Fruit fly (Drosophila melanogaster): ENCODE measurements around the gene CG43249.

The CG43249 gene

DNA sequence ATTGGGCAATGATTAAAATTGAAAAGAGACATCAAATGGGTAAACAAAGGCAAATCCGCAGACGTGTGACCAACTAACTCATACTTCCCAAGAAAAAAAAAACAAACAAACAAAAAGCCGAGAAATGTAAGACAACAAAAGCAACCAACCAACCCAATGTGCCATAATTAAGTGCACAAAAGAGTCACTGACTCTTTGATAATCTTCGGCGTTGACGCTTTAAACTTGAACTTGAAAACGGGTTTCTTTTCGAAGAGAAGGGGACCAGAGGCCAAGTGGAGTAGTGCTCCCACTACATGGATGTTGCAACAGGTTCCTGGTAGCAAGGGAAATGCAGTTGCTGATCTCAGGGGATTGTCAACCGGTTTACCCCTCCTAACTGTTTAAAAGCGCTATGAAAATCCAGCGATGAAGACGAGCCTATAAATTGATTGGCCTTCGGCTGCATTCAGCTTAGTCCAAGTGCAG is 24.1 kb upstream of the CG43249 start, which contains the start of gene CG13064:
Gene CG13064 (plus strand): TSS at position 418 of the 468 bp plus-strand sequence.
- TF ChIP-seq CG17801 (GFP tag; optimal IDR thresholded peaks at IDR 0.05; ENCODE audit: partially characterized antibody): no peak

DNA sequence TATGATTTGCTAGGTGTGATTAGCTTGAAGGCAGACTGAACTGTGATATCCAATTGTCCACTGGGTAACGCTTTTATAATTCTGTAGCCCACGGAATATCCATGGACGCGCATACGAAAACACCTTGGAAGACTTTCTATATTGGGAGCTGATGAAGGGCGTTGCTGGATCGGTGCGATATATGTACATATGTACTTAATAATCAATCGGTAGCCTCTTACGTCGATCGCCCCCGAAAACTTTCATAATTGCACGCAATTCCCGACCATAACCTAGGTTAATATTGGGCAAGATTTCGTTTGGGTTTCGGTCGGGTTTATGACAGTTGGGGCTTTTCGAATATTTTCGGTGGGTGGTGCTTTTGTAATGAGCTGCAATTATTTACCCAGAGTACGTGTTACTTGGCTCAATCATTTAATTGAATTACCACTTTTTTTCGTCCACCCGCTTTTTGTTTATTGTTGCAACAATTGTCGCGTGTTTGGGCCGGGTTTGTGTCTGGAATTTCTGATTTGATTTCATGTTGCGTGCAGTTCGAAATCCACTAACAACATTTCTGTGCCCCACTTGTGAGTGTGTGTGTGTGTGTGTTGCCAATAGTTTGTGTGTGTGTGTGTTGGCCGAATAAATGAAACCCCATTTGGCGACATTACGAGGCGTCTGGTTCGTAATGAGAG is 22.1 kb upstream of the CG43249 start, which contains the start of gene CG13049:
Gene CG13049 (minus strand): TSS at position 51 of the 677 bp plus-strand sequence.
- TF ChIP-seq CG17801 (GFP tag; optimal IDR thresholded peaks at IDR 0.05; ENCODE audit: partially characterized antibody): no peak

- no peak for TF ChIP-seq CG17801 (GFP tag; optimal IDR thresholded peaks at IDR 0.05; ENCODE audit: partially characterized antibody)
Observed at dm6 chr3L:16283821-16284220, 20.3 kb upstream of the CG43249 start, which contains the start of gene CG13048. Gene CG13048 (minus strand): TSS chr3L:16283921.

DNA sequence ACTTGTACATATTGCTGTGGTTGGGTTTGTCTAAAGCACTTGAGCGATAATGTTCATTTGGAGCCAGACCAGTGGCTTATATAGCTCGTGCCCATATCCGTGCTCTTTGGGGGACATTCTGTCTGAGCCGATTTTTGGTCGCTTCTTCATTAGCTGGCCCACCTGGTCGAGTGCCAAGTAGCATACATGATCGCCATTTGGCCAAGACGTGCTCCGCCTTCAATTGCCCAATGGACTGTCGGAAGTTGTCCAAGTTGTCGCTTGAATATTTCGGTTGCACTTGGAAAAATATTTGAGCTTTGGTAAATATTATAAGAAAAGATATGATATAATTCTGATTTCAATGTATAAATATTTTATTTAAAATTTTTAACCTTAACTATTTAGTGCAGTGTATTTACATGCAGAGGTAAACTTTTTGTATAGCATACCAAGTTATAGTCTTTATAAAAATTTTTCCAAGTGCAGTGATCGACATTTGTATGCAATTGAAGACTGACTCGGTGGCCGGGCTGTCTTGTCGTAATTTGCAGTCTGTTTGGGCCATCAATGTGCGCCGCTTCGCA is 18.7 kb upstream of the CG43249 start, which contains the start of gene CG13047:
Gene CG13047 (minus strand): TSS at position 51 of the 566 bp plus-strand sequence.
- TF ChIP-seq CG17801 (GFP tag; optimal IDR thresholded peaks at IDR 0.05; ENCODE audit: partially characterized antibody): no peak

DNA sequence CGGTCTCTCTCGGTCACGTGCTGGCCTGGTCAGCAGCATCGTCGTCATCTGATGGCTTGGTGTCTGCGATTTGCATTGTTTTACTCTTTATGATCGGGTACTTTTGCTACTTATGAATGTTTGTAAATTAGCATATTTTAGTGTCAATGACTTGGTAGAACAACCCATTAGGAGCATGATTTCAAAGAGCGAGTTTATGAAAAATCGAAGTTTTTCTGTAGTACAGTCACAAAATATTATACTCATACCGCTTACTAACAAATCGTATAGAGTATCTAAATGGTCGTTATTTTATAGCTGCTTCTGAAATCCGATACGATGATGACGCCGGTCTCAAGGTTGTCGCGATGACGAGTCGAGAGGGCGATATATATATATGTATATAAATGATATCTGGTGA is 17.8 kb upstream of the CG43249 start:
- no peak for TF ChIP-seq CG17801 (GFP tag; optimal IDR thresholded peaks at IDR 0.05; ENCODE audit: partially characterized antibody)

DNA sequence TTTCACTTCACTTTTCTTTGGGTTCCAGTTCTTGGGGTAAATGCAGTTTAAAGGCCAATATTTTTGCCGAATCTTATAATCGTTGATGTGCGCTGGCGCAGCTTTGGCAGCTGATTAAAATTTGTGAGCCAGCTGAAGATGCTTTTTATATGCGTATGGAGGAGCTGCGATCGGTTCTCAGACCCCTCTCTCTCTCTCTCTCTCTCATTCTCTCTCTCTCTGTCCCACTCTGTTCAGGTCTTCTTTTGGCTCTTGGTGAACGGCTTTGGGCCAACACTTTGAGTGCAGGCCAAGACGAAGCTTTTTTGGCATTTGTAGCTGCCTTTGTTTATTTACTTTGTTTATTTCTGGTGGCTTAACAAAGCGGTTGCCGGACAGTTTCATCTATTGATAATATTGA is 15.8 kb upstream of the CG43249 start, which contains the start of gene CG13046:
Gene CG13046 (minus strand): TSS at position 101 of the 400 bp plus-strand sequence.
- TF ChIP-seq CG17801 (GFP tag; optimal IDR thresholded peaks at IDR 0.05; ENCODE audit: partially characterized antibody): no peak

DNA sequence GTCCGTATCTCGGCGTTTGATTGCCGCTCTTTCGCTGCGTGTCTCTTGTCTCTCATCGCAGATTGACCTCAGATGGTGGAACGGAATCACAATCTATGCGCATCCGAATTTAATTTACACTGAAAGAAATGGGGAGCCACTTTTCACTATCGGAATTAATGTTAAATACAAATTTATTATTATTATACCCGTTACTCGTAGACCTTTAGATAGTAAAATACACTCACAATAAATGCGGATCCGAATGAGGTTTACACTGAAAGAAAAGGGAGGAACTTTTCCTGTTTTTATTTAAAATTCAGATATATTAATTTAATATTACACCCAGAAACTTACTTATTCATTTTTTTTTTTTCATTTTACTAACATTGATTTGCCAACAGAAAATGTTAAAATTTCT is 15.0 kb upstream of the CG43249 start:
- TF ChIP-seq CG17801 (GFP tag; optimal IDR thresholded peaks at IDR 0.05; ENCODE audit: partially characterized antibody): no peak

DNA sequence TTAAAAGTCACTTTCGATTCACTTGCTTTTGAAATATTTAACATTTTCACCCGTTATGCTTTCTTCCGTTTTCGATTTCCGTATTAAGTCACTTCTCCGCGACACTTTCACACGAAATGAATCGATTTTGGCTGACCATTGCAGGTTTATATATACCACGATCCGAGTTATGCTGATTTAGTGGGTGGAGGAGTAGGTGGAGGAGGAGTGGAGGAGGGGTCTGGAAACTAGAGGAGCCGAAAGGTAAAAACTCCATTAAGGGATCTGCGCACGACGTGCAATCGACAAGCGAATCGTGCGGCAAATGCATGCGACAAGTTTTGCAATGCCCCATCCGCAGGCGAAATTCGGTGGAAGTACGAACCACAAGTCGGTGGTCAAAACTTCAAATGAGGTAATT is 13.2 kb upstream of the CG43249 start, which contains the start of gene CG13045:
Gene CG13045 (minus strand): TSS at position 101 of the 400 bp plus-strand sequence.
- TF ChIP-seq CG17801 (GFP tag; optimal IDR thresholded peaks at IDR 0.05; ENCODE audit: partially characterized antibody): no peak

- no peak for TF ChIP-seq CG17801 (GFP tag; optimal IDR thresholded peaks at IDR 0.05; ENCODE audit: partially characterized antibody)
Observed at dm6 chr3L:16291678-16292077, 12.4 kb upstream of the CG43249 start.

- no peak for TF ChIP-seq CG17801 (GFP tag; optimal IDR thresholded peaks at IDR 0.05; ENCODE audit: partially characterized antibody)
Observed at dm6 chr3L:16295447-16295846, 8.6 kb upstream of the CG43249 start, which contains the start of gene CG4962. Gene CG4962 (minus strand): TSS chr3L:16295547.

DNA sequence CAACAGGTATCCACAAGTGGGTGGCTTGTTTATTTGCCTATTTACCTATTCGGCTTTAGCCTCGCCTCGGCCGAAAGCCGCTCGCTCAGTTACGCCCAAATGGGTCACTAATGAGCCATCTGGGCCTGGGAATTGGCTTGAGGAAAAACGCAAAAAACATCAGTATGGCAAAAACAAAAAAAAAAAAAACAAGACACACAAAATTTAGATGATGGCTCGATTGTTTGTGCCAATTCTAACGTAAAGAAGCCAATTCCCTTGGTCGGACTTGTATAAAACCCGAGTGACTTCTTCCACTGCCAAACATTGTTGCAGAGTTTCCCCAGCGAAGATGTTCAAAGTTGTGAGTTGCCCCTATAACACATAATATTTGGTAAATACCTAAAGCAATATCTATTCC is 2.9 kb upstream of the CG43249 start, which contains the start of gene CG4982:
Gene CG4982 (plus strand): TSS at position 301 of the 400 bp plus-strand sequence.
- no peak for TF ChIP-seq CG17801 (GFP tag; optimal IDR thresholded peaks at IDR 0.05; ENCODE audit: partially characterized antibody)

- no peak for TF ChIP-seq CG17801 (GFP tag; optimal IDR thresholded peaks at IDR 0.05; ENCODE audit: partially characterized antibody)
Observed at dm6 chr3L:16303078-16303477, 1.0 kb upstream of the CG43249 start, which contains the start of gene CG13044. Gene CG13044 (minus strand): TSS chr3L:16303178.

- no peak for TF ChIP-seq CG17801 (GFP tag; optimal IDR thresholded peaks at IDR 0.05; ENCODE audit: partially characterized antibody)
Observed at dm6 chr3L:16305820-16306650, 2.0 kb downstream of the CG43249 start, which contains the start of the genes CG13043 and CG13063. Gene CG13043 (minus strand): TSS chr3L:16305870. Gene CG13063 (plus strand): TSS chr3L:16306600.

DNA sequence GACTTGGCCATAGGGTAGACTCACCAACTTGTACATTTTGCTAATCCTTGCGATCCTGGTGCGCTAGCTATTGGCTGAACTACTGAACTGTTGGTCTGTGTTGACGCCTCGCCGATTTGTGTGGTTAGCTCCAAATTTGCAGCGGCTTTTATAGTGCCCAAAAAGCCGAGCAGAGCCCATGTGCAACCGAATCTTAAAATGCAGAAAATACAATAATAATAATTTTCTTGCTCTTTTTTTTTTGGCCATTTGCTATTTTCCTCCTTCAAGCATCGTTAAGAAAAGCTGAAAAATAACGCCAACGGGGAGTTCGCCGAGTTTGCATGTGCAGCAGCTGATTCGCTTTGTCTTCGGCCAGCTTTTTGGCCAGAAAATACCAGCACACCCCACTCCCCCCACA is 4.3 kb downstream of the CG43249 start, which contains the start of gene CG13042:
Gene CG13042 (minus strand): TSS at position 101 of the 400 bp plus-strand sequence.
- TF ChIP-seq CG17801 (GFP tag; optimal IDR thresholded peaks at IDR 0.05; ENCODE audit: partially characterized antibody): no peak

- no peak for TF ChIP-seq CG17801 (GFP tag; optimal IDR thresholded peaks at IDR 0.05; ENCODE audit: partially characterized antibody)
Observed at dm6 chr3L:16309972-16310371, 5.9 kb downstream of the CG43249 start.

Measured in ovary, adult (tissue).